Worm (Caenorhabditis elegans) whole organism, young adult: ENCODE results near the gene nhr-199.

Source experiments
- F22D6.2 ChIP-seq: sonication (generic microtip); optimal IDR thresholded peaks from 2 replicates; lab custom pipeline; 2016; ENCODE audit warnings: mild to moderate bottlenecking, missing genetic modification characterization, missing compliant biosample characterization
- F57A8.1 ChIP-seq: fragments of 200-800 bp; sonication (Bioruptor generic); optimal IDR thresholded peaks from 2 replicates; lab custom pipeline; 2018; ENCODE audit warnings: mild to moderate bottlenecking, missing genetic modification characterization, moderate library complexity, missing compliant biosample characterization
- K11D2.4 ChIP-seq: fragments of 200-800 bp; sonication (Bioruptor generic); IDR thresholded peaks from 2 replicates; pipeline ENCODE4 v1.3.6; 2022; ENCODE audit warnings: missing genetic modification reagents, missing genetic modification characterization, missing compliant biosample characterization
- T07F8.4 ChIP-seq: sonication (generic microtip); optimal IDR thresholded peaks from 2 replicates; lab custom pipeline; 2016; ENCODE audit warnings: mild to moderate bottlenecking, missing genetic modification characterization, moderate library complexity, missing compliant biosample characterization
- Y95B8A.8 ChIP-seq: fragments of 200-800 bp; sonication (Bioruptor generic); IDR thresholded peaks from 2 replicates; pipeline ENCODE4 v1.3.6; 2022; ENCODE audit warnings: missing genetic modification reagents, missing genetic modification characterization, missing compliant biosample characterization
- attf-3 ChIP-seq: fragments of 200-800 bp; sonication (Bioruptor generic); conservative IDR thresholded peaks from 2 replicates; pipeline ENCODE4 v1.3.6; 2022; ENCODE audit warnings: missing genetic modification reagents, missing genetic modification characterization, missing compliant biosample characterization
- attf-6 ChIP-seq: fragments of 200-800 bp; sonication (Bioruptor generic); IDR thresholded peaks from 2 replicates; pipeline ENCODE4 v1.3.6; 2022; ENCODE audit warnings: missing genetic modification reagents, missing genetic modification characterization, missing compliant biosample characterization
- bed-1 ChIP-seq: fragments of 200-800 bp; sonication (Bioruptor generic); IDR thresholded peaks from 2 replicates; pipeline ENCODE4 v1.3.6; 2022; ENCODE audit warnings: missing genetic modification reagents, missing genetic modification characterization, missing compliant biosample characterization
- cebp-1 ChIP-seq, 2 experiments: fragments of 200-800 bp in 1 of 2; sonication (Bioruptor generic) in 1 of 2; sonication (generic microtip) in 1 of 2; IDR thresholded peaks in 1 of 2; optimal IDR thresholded peaks in 1 of 2; 2 replicates each; pipeline versions ENCODE4 v1.3.6 to Lab custom; 2017 to 2022; ENCODE audit warnings: missing compliant biosample characterization in 2 of 2, missing genetic modification characterization in 2 of 2, mild to moderate bottlenecking in 1 of 2, missing genetic modification reagents in 1 of 2, moderate library complexity in 1 of 2
- cebp-2 ChIP-seq: fragments of 200-800 bp; sonication (Bioruptor generic); IDR thresholded peaks from 2 replicates; pipeline ENCODE4 v1.3.6; 2022; ENCODE audit warnings: missing genetic modification characterization, missing compliant biosample characterization
- ceh-100 ChIP-seq: fragments of 200-800 bp; sonication (Bioruptor generic); IDR thresholded peaks from 2 replicates; pipeline ENCODE4 v1.3.6; 2022; ENCODE audit warnings: missing genetic modification reagents, missing genetic modification characterization, missing compliant biosample characterization
- ceh-79 ChIP-seq: sonication (generic microtip); optimal IDR thresholded peaks from 2 replicates; lab custom pipeline; 2017; ENCODE audit warnings: mild to moderate bottlenecking, missing genetic modification characterization, missing compliant biosample characterization
- dox-1 ChIP-seq: fragments of 200-800 bp; sonication (Bioruptor generic); IDR thresholded peaks from 2 replicates; pipeline ENCODE4 v1.3.6; 2022; ENCODE audit warnings: missing genetic modification reagents, missing genetic modification characterization, missing compliant biosample characterization
- egl-44 ChIP-seq: fragments of 200-800 bp; sonication (Bioruptor generic); IDR thresholded peaks from 2 replicates; pipeline ENCODE4 v1.3.6; 2022; ENCODE audit warnings: missing genetic modification reagents, missing genetic modification characterization, missing compliant biosample characterization
- ekl-4 ChIP-seq: fragments of 200-800 bp; sonication (Bioruptor generic); IDR thresholded peaks from 2 replicates; pipeline ENCODE4 v1.3.6; 2022; ENCODE audit warnings: missing genetic modification reagents, missing genetic modification characterization, missing compliant biosample characterization
- ets-4 ChIP-seq: fragments of 200-800 bp; sonication (Bioruptor generic); optimal IDR thresholded peaks from 2 replicates; lab custom pipeline; 2018; ENCODE audit warnings: mild to moderate bottlenecking, missing genetic modification characterization, missing compliant biosample characterization
- him-1 ChIP-seq: sonication (generic microtip); optimal IDR thresholded peaks from 2 replicates; lab custom pipeline; 2016; ENCODE audit warnings: missing genotype, missing genetic modification reagents, missing genetic modification characterization, missing compliant biosample characterization
- hlh-12 ChIP-seq: sonication (generic microtip); optimal IDR thresholded peaks from 2 replicates; lab custom pipeline; 2016; ENCODE audit warnings: missing genetic modification characterization, missing compliant biosample characterization
- hmg-1.2 ChIP-seq: fragments of 200-800 bp; sonication (Bioruptor generic); IDR thresholded peaks from 2 replicates; pipeline ENCODE4 v1.3.6; 2022; ENCODE audit warnings: missing genetic modification reagents, missing genetic modification characterization, missing compliant biosample characterization
- lag-1 ChIP-seq: fragments of 200-800 bp; sonication (Bioruptor generic); IDR thresholded peaks from 2 replicates; pipeline ENCODE4 v1.3.6; 2022; ENCODE audit warnings: missing genetic modification reagents, missing genetic modification characterization, missing compliant biosample characterization
- let-526 ChIP-seq: fragments of 200-800 bp; sonication (Bioruptor generic); IDR thresholded peaks from 2 replicates; pipeline ENCODE4 v1.3.6; 2022; ENCODE audit warnings: missing genetic modification reagents, missing genetic modification characterization, missing compliant biosample characterization
- madf-10 ChIP-seq: sonication (generic microtip); optimal IDR thresholded peaks from 2 replicates; lab custom pipeline; 2016; ENCODE audit warnings: mild to moderate bottlenecking, missing genetic modification characterization, missing compliant biosample characterization
- madf-3 ChIP-seq: fragments of 200-800 bp; sonication (Bioruptor generic); IDR thresholded peaks from 2 replicates; pipeline ENCODE4 v1.3.6; 2022; ENCODE audit warnings: missing genetic modification reagents, missing genetic modification characterization, missing compliant biosample characterization
- mcd-1 ChIP-seq: fragments of 200-800 bp; sonication (Bioruptor generic); IDR thresholded peaks from 2 replicates; pipeline ENCODE4 v1.3.6; 2022; ENCODE audit warnings: missing genetic modification reagents, missing genetic modification characterization, missing compliant biosample characterization
- nhr-80 ChIP-seq: sonication (generic microtip); optimal IDR thresholded peaks from 2 replicates; lab custom pipeline; 2016; ENCODE audit warnings: missing genetic modification characterization, missing compliant biosample characterization
- nhr-90 ChIP-seq: sonication (generic microtip); optimal IDR thresholded peaks from 2 replicates; lab custom pipeline; 2016; ENCODE audit warnings: missing genotype, mild to moderate bottlenecking, missing genetic modification characterization, missing compliant biosample characterization
- pbrm-1 ChIP-seq: fragments of 200-800 bp; sonication (Bioruptor generic); IDR thresholded peaks from 2 replicates; pipeline ENCODE4 v1.3.6; 2022; ENCODE audit warnings: missing genetic modification reagents, missing genetic modification characterization, missing compliant biosample characterization
- pha-4 ChIP-seq: fragments of 150-350 bp; sonication (generic microtip); optimal IDR thresholded peaks from 2 replicates; lab custom pipeline; 2014; ENCODE audit warnings: missing biosample characterization, missing genetic modification reagents, missing genetic modification characterization
- rcor-1 ChIP-seq: fragments of 200-800 bp; sonication (Bioruptor generic); IDR thresholded peaks from 2 replicates; pipeline ENCODE4 v1.3.6; 2022; ENCODE audit warnings: missing genetic modification reagents, missing genetic modification characterization, missing compliant biosample characterization
- repo-1 ChIP-seq: sonication (generic microtip); optimal IDR thresholded peaks from 2 replicates; lab custom pipeline; 2017; ENCODE audit warnings: mild to moderate bottlenecking, missing genetic modification characterization, missing compliant biosample characterization
- sea-2 ChIP-seq: fragments of 200-800 bp; sonication (Bioruptor generic); IDR thresholded peaks from 2 replicates; pipeline ENCODE4 v1.3.6; 2022; ENCODE audit warnings: missing genetic modification characterization, missing compliant biosample characterization
- snpc-3.4 ChIP-seq: sonication (generic microtip); optimal IDR thresholded peaks from 2 replicates; lab custom pipeline; 2017; ENCODE audit warnings: missing genetic modification characterization, mild to moderate bottlenecking, missing compliant biosample characterization, antibody characterized with exemption, moderate library complexity, missing genotype, missing genetic modification reagents
- sptf-2 ChIP-seq: fragments of 200-800 bp; sonication (Bioruptor generic); optimal IDR thresholded peaks from 2 replicates; lab custom pipeline; 2018; ENCODE audit warnings: mild to moderate bottlenecking, missing genetic modification characterization, missing compliant biosample characterization
- tlf-1 ChIP-seq: fragments of 200-800 bp; sonication (Bioruptor generic); optimal IDR thresholded peaks from 2 replicates; lab custom pipeline; 2018; ENCODE audit warnings: mild to moderate bottlenecking, missing genetic modification characterization, missing compliant biosample characterization
- ztf-18 ChIP-seq: sonication (generic microtip); optimal IDR thresholded peaks from 2 replicates; lab custom pipeline; 2016; ENCODE audit warnings: missing genotype, mild to moderate bottlenecking, missing genetic modification characterization, missing compliant biosample characterization
- ztf-22 ChIP-seq: fragments of 200-800 bp; sonication (Bioruptor generic); optimal IDR thresholded peaks from 2 replicates; lab custom pipeline; 2018; ENCODE audit warnings: mild to moderate bottlenecking, missing genetic modification characterization, moderate library complexity, missing compliant biosample characterization
- ztf-28 ChIP-seq: fragments of 200-800 bp; sonication (Bioruptor generic); IDR thresholded peaks from 2 replicates; pipeline ENCODE4 v1.3.6; 2022; ENCODE audit warnings: missing genetic modification reagents, missing genetic modification characterization, missing compliant biosample characterization
- ztf-3 ChIP-seq: fragments of 200-800 bp; sonication (Bioruptor generic); optimal IDR thresholded peaks from 2 replicates; lab custom pipeline; 2018; ENCODE audit warnings: mild to moderate bottlenecking, missing genetic modification characterization, missing compliant biosample characterization
- ztf-6 ChIP-seq: fragments of 200-800 bp; sonication (Bioruptor generic); IDR thresholded peaks from 2 replicates; pipeline ENCODE4 v1.3.6; 2022; ENCODE audit warnings: missing genetic modification reagents, missing genetic modification characterization, missing compliant biosample characterization

Gene nhr-199

DNA sequence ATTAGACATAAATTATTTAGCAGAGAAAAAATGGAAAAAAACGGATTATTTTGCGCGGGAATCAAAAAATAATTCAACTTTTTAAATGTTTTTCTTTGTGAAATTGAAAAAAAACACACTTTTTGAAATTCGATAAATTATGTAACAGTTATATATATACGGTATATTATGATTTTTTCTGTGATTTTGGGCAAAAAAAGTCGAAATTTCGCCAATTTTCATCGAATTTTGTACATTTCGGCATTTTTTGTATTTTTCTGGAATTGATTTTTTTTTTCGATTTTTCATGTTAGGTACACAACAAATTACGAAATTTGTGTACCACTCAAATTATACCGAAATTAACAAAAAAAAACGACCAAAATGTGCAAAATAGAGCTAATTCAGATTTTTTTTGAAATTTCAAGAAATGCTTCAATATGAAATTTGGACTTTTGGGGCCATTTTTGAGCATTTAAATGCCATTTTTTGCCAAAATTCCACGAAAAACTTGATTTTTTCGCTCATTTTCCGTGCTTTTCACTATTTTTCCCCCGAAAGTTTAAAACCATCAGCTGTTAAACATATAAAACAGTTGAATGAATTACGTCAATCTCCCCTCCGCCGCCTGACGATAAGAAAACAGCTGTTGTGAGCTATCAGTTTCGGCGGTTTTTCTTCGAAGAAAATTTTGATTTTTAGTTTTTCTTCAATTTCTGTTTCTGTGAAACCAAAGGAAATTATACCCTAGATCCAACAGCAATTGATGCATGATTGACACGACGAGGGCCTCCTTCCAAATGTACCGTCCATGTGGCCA is 41.2 kb downstream of the nhr-199 start:
- no peak for TF ChIP-seq bed-1 (GFP tag; lab: Robert Waterston, UW)
- peak; percentile 3 for TF ChIP-seq nhr-80
- no peak for TF ChIP-seq Y95B8A.8 (GFP tag; lab: Robert Waterston, UW)
- TF ChIP-seq K11D2.4 (GFP tag; lab: Robert Waterston, UW) = no peak
- TF ChIP-seq sptf-2 (GFP tag; lab: Kevin White, UChicago) = no peak
- TF ChIP-seq, all 124 proteins: peak for 1

DNA sequence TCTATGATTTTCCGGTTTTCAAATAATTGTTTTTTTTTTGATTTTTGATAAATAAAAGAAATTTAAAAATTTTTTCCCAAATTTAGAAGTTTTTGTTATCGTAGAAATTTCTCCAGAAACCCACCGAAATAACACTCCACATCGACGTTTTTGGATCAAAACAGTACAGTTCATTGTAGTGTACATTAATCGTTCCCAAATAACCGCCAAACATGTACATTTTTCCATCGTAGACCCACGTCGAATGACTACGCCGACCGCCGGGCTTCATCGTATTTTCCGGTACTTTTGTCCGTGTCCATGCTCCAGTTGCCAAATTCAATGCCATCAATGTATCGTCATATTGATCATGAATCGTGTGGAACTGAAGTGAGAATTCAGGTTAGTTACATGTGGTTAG is 45.6 kb downstream of the nhr-199 start, which contains the start of gene F53E4.2:
Gene F53E4.2, plus strand, starts transcription at position 301 of the 400 bp plus-strand sequence.
- no peak for TF ChIP-seq pha-4
- no peak for TF ChIP-seq ztf-22 (GFP tag; lab: Kevin White, UChicago)
- TF ChIP-seq snpc-3.4 (tag; lab: Kevin White, UChicago) = no peak
- TF ChIP-seq rcor-1 (GFP tag; lab: Robert Waterston, UW) = no peak
- no peak for TF ChIP-seq ceh-100 (GFP tag; lab: Robert Waterston, UW)
- no peak for TF ChIP-seq ztf-28 (GFP tag; lab: Robert Waterston, UW)
- no peak for TF ChIP-seq him-1 (tag; lab: Kevin White, UChicago)

DNA sequence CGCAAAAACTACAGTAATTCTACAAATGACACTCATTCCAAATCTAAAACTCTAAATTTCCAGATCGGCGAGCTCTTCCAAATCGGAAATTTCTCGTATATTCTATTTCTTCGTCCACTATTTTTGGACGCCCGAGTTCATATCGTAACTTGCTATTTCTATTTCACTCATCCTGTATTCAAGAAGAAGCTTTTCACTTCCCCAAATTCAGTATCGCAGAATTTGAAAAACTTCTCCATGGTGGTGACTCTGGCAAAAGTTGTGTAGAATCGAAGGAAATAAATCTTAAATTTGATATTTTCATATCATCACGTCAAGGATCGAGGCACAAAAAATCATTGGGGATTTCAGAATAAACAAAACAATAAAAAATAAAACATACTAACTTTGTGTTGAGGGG is 47.6 kb downstream of the nhr-199 start:
- TF ChIP-seq ekl-4 = peak; percentile 49; the same call in 1 of the 2 replicates
- TF ChIP-seq cebp-1 (GFP tag; IDR thresholded peaks at IDR 0.05; lab: Robert Waterston, UW) = no peak
- TF ChIP-seq cebp-1 (tag; optimal IDR thresholded peaks at IDR 0.05; lab: Kevin White, UChicago) = peak; percentile 42
- no peak for TF ChIP-seq dox-1 (GFP tag; lab: Robert Waterston, UW)
- no peak for TF ChIP-seq tlf-1 (GFP tag; lab: Kevin White, UChicago)
- TF ChIP-seq T07F8.4 (tag; lab: Kevin White, UChicago) = no peak
- TF ChIP-seq hlh-12 (tag; lab: Kevin White, UChicago) = no peak
- TF ChIP-seq cebp-2 (GFP tag; lab: Robert Waterston, UW) = no peak
- TF ChIP-seq ets-4 (GFP tag; lab: Kevin White, UChicago) = no peak
- TF ChIP-seq pbrm-1 (GFP tag; lab: Robert Waterston, UW) = no peak
- 0 out of 2 replicates have a peak, but pooled peaks have one; percentile 15 for TF ChIP-seq attf-6
- no peak for TF ChIP-seq lag-1 (GFP tag; lab: Robert Waterston, UW)
- 0 out of 2 replicates have a peak, but pooled peaks have one; percentile 27 for TF ChIP-seq attf-3 (GFP tag; lab: Robert Waterston, UW)
- TF ChIP-seq repo-1 = no peak
- no peak for TF ChIP-seq madf-3
- TF ChIP-seq mcd-1 (GFP tag; lab: Robert Waterston, UW) = no peak
- TF ChIP-seq, all 124 proteins: peak for 4

DNA sequence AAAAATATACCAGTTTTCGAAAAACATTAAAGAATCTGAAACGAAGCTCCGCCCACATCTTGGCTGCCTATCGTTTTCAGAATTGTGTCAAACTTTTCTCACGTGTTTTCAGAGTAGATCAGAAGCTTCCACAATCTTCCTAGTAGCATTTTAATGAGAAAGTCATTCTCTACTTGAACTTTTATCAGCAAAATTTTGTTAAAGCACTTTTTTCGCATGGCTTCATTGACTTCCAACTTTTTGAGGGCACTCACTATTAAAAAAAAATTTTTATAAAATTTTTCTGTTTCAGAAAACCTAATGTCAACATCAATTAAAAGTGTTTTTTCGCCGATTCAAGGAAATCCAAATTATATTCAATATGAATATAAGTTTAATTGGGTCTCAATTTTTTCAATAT is 49.5 kb downstream of the nhr-199 start, which contains the start of gene sru-42:
Gene sru-42, plus strand, starts transcription at position 301 of the 400 bp plus-strand sequence.
- no peak for TF ChIP-seq snpc-3.4 (tag; lab: Kevin White, UChicago)
- no peak for TF ChIP-seq ztf-3 (GFP tag; lab: Kevin White, UChicago)
- TF ChIP-seq bed-1 (GFP tag; lab: Robert Waterston, UW) = no peak
- TF ChIP-seq F57A8.1 (GFP tag; lab: Kevin White, UChicago) = no peak
- no peak for TF ChIP-seq hlh-12 (tag; lab: Kevin White, UChicago)
- TF ChIP-seq sptf-2 (GFP tag; lab: Kevin White, UChicago) = no peak
- TF ChIP-seq ztf-6 (GFP tag; lab: Robert Waterston, UW) = no peak
- no peak for TF ChIP-seq egl-44
- no peak for TF ChIP-seq hmg-1.2
- TF ChIP-seq madf-10 = no peak
- no peak for TF ChIP-seq cebp-2 (GFP tag; lab: Robert Waterston, UW)
- no peak for TF ChIP-seq ztf-18 (tag; lab: Kevin White, UChicago)
- no peak for TF ChIP-seq nhr-90 (tag; lab: Kevin White, UChicago)
- TF ChIP-seq ekl-4 = no peak
- TF ChIP-seq ceh-79 (tag; lab: Kevin White, UChicago) = no peak
- no peak for TF ChIP-seq lag-1 (GFP tag; lab: Robert Waterston, UW)
- no peak for TF ChIP-seq F22D6.2 (tag; lab: Kevin White, UChicago)
- no peak for TF ChIP-seq let-526
- TF ChIP-seq sea-2 (GFP tag; lab: Robert Waterston, UW) = no peak
